Fruit fly (Drosophila melanogaster) whole organism, pupa: ENCODE measurements around the gene Gad1.

Source experiments
- CG10348 ChIP-seq: fragments of 200-800 bp; sonication (Bioruptor generic); IDR thresholded peaks from 2 replicates; pipeline ENCODE4 v1.3.6; 2022; ENCODE audit warnings: missing biosample characterization, missing genetic modification characterization
- CG12605 ChIP-seq: fragments of 200-800 bp; sonication (Bioruptor generic); IDR thresholded peaks from 2 replicates; pipeline ENCODE4 v1.3.6; 2022; ENCODE audit warnings: missing biosample characterization, missing genetic modification characterization
- CG13204 ChIP-seq: fragments of 200-800 bp; sonication (Bioruptor generic); optimal IDR thresholded peaks from 2 replicates; lab custom pipeline; 2018; ENCODE audit warnings: missing biosample characterization, mild to moderate bottlenecking, missing genetic modification characterization, moderate library complexity
- CG14655 ChIP-seq: fragments of 200-800 bp; sonication (Bioruptor generic); optimal IDR thresholded peaks from 3 replicates; lab custom pipeline; 2017; ENCODE audit warnings: mild to moderate bottlenecking, missing biosample characterization, missing genetic modification reagents, missing genetic modification characterization
- CG15710 ChIP-seq: fragments of 200-800 bp; sonication (Bioruptor generic); optimal IDR thresholded peaks from 2 replicates; lab custom pipeline; 2018; ENCODE audit warnings: missing biosample characterization, mild to moderate bottlenecking, missing genetic modification characterization, moderate library complexity
- CG17806 ChIP-seq: fragments of 200-800 bp; sonication (Bioruptor generic); optimal IDR thresholded peaks from 2 replicates; lab custom pipeline; 2018; ENCODE audit warnings: missing biosample characterization, mild to moderate bottlenecking, missing genetic modification characterization, moderate library complexity
- CG32121 ChIP-seq: fragments of 200-800 bp; sonication (Bioruptor generic); IDR thresholded peaks from 2 replicates; pipeline ENCODE4 v1.3.6; 2022; ENCODE audit warnings: missing biosample characterization, missing genetic modification characterization
- CG34367 ChIP-seq: fragments of 200-800 bp; sonication (Bioruptor generic); optimal IDR thresholded peaks from 2 replicates; lab custom pipeline; 2018; ENCODE audit warnings: missing biosample characterization, mild to moderate bottlenecking, missing genetic modification characterization
- CG4496 ChIP-seq: fragments of 200-800 bp; sonication (Bioruptor generic); IDR thresholded peaks from 3 replicates; pipeline ENCODE4 v1.3.6; 2022; ENCODE audit warnings: missing biosample characterization, missing genetic modification characterization
- CG8159 ChIP-seq: fragments of 200-800 bp; sonication (Bioruptor generic); optimal IDR thresholded peaks from 3 replicates; lab custom pipeline; 2018; ENCODE audit warnings: missing biosample characterization, mild to moderate bottlenecking, missing genetic modification characterization, moderate library complexity
- CG8301 ChIP-seq: fragments of 200-800 bp; sonication (Bioruptor generic); optimal IDR thresholded peaks from 2 replicates; lab custom pipeline; 2018; ENCODE audit warnings: missing biosample characterization, mild to moderate bottlenecking, missing genetic modification characterization
- CG9948 ChIP-seq: fragments of 200-800 bp; sonication (Bioruptor generic); optimal IDR thresholded peaks from 2 replicates; lab custom pipeline; 2018; ENCODE audit warnings: missing biosample characterization, mild to moderate bottlenecking, missing genetic modification characterization, moderate library complexity
- D1 ChIP-seq: fragments of 200-800 bp; sonication (Bioruptor generic); optimal IDR thresholded peaks from 2 replicates; lab custom pipeline; 2018; ENCODE audit warnings: missing biosample characterization, mild to moderate bottlenecking, missing genetic modification characterization, moderate library complexity
- EcR ChIP-seq: fragments of 200-800 bp; sonication (Bioruptor generic); optimal IDR thresholded peaks from 3 replicates; lab custom pipeline; 2019; ENCODE audit warnings: missing biosample characterization, missing genetic modification characterization, mild to moderate bottlenecking, moderate library complexity, missing genetic modification reagents
- Ets98B ChIP-seq: fragments of 200-800 bp; sonication (Bioruptor generic); IDR thresholded peaks from 2 replicates; pipeline ENCODE4 v1.3.6; 2022; ENCODE audit warnings: missing biosample characterization, missing genetic modification characterization
- Pif1A ChIP-seq: fragments of 200-800 bp; sonication (Bioruptor generic); optimal IDR thresholded peaks from 3 replicates; lab custom pipeline; 2016; ENCODE audit warnings: missing biosample characterization, missing genetic modification characterization
- Pif1B ChIP-seq: fragments of 200-800 bp; sonication (Bioruptor generic); optimal IDR thresholded peaks from 3 replicates; lab custom pipeline; 2016; ENCODE audit warnings: missing biosample characterization, missing genetic modification characterization
- Snoo ChIP-seq: fragments of 200-800 bp; sonication (Bioruptor generic); optimal IDR thresholded peaks from 3 replicates; lab custom pipeline; 2017; ENCODE audit warnings: missing biosample characterization, mild to moderate bottlenecking, missing genetic modification characterization, inconsistent platforms
- fd96Ca ChIP-seq: fragments of 200-800 bp; sonication (Bioruptor generic); IDR thresholded peaks from 3 replicates; pipeline ENCODE4 v1.3.6; 2022; ENCODE audit warnings: missing biosample characterization, missing genetic modification characterization
- gl ChIP-seq: fragments of 200-800 bp; sonication (Bioruptor generic); optimal IDR thresholded peaks from 2 replicates; lab custom pipeline; 2018; ENCODE audit warnings: missing biosample characterization, mild to moderate bottlenecking, missing genetic modification characterization
- rn ChIP-seq: fragments of 200-800 bp; sonication (Bioruptor generic); IDR thresholded peaks from 2 replicates; pipeline ENCODE4 v1.3.6; 2022; ENCODE audit warnings: missing biosample characterization, missing genetic modification characterization

The Gad1 gene

DNA sequence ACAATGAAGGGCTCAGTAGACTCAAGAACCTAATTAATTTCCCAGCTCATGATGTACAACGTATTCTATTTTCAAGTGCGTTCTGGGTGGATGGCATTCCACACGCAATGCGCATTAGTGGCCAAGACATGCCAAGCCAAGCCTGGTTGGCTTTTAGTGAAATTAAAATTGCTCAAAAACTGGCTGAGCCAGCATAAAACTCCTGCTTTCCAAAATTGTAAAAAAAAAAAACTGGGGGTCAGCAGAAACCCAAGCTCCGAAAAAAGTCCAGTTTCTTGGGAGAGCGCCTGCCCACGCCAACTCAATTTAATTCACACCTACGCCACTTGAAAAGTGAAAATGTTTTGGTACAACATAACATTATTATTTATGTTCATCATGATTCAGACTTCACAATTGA is 29.8 kb upstream of the Gad1 start:
- no peak for TF ChIP-seq CG32121

DNA sequence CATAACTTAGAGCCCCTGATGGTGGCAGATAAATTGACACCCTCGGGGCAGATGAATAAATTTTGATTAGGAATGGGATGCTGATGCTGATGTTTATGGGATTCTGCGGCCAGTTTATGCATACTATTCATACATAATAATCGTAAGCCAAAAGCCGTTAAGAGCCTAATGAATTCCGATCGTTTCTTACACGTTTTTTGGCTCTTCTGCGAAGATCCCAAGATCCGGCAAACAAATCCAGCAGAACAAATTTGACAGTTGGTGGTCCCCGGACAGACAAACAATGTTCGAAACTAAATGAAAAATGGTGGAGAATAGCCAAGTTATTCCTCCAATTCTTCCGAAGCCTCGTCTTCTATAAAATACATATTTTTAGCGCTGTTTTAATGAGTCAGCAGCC is 28.9 kb upstream of the Gad1 start:
- TF ChIP-seq EcR (no peak), CG14655 (GFP tag; lab: Kevin White, UChicago) (no peak), CG12605 (GFP tag; lab: Robert Waterston, UW) (no peak), gl (tag; lab: Kevin White, UChicago) (no peak), CG9948 (tag; lab: Kevin White, UChicago) (no peak), Pif1A (no peak), CG34367 (tag; lab: Kevin White, UChicago) (no peak)

DNA sequence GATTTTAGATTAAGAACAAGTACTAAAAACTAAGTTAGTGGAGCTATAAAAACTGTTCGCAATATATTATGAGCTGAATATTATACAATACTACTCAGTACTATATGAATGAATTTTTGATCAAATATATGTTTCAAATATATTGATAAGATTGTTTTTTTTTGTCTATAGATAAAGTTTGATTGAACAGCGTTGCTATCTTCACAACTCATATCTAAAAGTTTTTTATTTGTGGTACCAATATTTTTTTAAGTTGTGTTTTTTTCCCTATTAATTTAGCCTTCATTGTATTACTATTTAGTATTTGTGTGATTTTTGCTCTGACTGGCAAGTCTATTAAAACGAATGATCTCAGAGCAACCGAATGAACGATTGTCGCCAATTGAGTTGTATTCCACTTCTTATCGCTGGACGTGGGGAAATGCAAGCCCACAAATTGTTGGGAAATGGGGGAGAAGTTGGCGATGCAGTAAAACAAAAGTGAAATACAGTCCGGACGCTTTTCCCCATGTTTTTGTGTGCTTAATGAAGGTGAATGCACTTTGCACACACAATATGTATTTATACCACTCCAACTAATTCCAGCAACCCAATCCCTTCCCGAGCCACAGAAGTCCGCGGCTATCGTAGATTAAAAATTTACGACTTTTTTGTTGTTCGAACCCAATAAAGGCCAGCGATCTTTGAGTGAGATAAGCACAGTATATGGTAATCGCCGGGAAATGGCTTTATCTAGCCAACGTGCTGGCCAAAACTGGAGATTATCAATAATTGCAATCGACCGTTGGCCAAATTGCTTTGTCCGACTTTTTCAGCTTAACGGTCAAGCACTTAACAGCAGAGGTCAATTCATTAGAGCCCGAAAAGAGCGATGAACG is 28.2 kb upstream of the Gad1 start:
- no peak for TF ChIP-seq fd96Ca (GFP tag; lab: Robert Waterston, UW)
- peak; percentile 47 for TF ChIP-seq CG8159 (tag; lab: Kevin White, UChicago)
- peak; percentile 36; the same call in 1 of the 2 replicates for TF ChIP-seq CG12605 (GFP tag; lab: Robert Waterston, UW)
- TF ChIP-seq CG9948 (tag; lab: Kevin White, UChicago): peak; percentile 8
- peak; percentile 59; the same call in 1 of the 2 replicates for TF ChIP-seq CG32121
- peak; percentile 36 for TF ChIP-seq CG17806
- TF ChIP-seq Pif1B (GFP tag; lab: Kevin White, UChicago): no peak
- no peak for TF ChIP-seq rn
- no peak for TF ChIP-seq D1
- peak; percentile 40 for TF ChIP-seq CG8301
- TF ChIP-seq gl (tag; lab: Kevin White, UChicago): no peak
- peak; percentile 63 for TF ChIP-seq EcR
- no peak for TF ChIP-seq Pif1A
- TF ChIP-seq CG13204 (GFP tag; lab: Kevin White, UChicago): no peak
- TF ChIP-seq CG15710 (tag; lab: Kevin White, UChicago): no peak
- peak; percentile 43; the same call in 1 of the 3 replicates for TF ChIP-seq CG4496
- no peak for TF ChIP-seq CG34367 (tag; lab: Kevin White, UChicago)
- no peak for TF ChIP-seq CG14655 (GFP tag; lab: Kevin White, UChicago)
- TF ChIP-seq CG10348 (GFP tag; lab: Robert Waterston, UW): no peak
- TF ChIP-seq Snoo (tag; lab: Kevin White, UChicago): no peak
- TF ChIP-seq Ets98B (GFP tag; lab: Robert Waterston, UW): peak; percentile 46; the same call in 1 of the 2 replicates

DNA sequence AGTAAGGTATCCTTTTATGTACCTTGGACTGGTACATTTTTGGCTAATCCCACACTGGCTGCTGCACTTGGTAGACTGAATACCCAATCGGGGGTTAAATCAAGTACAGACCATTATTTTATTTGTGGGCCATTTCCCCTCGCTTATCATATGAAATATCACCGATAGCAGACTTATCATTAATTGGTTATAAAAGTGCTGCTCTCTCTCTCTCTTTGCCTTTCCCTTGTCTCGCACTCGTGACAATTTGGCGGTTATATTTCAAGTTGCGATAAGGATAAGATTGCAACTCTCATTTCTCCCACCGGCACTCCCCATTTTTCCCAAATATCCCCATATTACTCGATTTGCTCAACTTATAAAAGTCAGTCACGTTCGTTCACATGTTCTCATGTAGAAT is 27.2 kb upstream of the Gad1 start:
- no peak for TF ChIP-seq CG12605 (GFP tag; lab: Robert Waterston, UW)
- TF ChIP-seq CG13204 (GFP tag; lab: Kevin White, UChicago): no peak
- TF ChIP-seq fd96Ca (GFP tag; lab: Robert Waterston, UW): no peak
- no peak for TF ChIP-seq D1
- TF ChIP-seq Snoo (tag; lab: Kevin White, UChicago): no peak
- no peak for TF ChIP-seq CG9948 (tag; lab: Kevin White, UChicago)
- no peak for TF ChIP-seq Ets98B (GFP tag; lab: Robert Waterston, UW)
- TF ChIP-seq CG14655 (GFP tag; lab: Kevin White, UChicago): no peak
- TF ChIP-seq CG8159 (tag; lab: Kevin White, UChicago): no peak
- TF ChIP-seq CG17806: no peak
- no peak for TF ChIP-seq CG32121
- TF ChIP-seq Pif1B (GFP tag; lab: Kevin White, UChicago): no peak
- TF ChIP-seq CG4496: no peak
- no peak for TF ChIP-seq Pif1A
- no peak for TF ChIP-seq CG8301
- TF ChIP-seq rn: no peak
- no peak for TF ChIP-seq EcR
- TF ChIP-seq CG34367 (tag; lab: Kevin White, UChicago): no peak
- TF ChIP-seq CG10348 (GFP tag; lab: Robert Waterston, UW): no peak
- TF ChIP-seq gl (tag; lab: Kevin White, UChicago): no peak

DNA sequence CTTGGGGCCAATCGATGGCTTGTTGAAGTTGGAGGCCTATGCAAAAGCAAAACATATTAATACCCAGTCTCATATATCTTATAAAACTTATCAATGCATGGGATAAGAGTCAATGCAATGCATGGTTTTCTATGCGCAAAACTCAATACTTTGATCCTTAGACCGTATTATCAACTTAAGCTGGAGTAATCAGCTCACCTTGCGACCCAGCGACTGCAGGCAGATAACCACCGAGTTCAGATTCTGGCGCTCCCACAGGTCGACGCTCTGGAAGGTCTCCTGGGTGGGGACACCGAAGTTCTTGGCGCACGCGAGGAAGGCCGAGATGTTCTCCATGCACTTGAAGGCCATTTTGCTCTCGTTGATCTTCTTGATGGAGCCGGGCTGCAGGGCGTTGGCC is 26.6 kb upstream of the Gad1 start:
- TF ChIP-seq CG32121 (no peak), fd96Ca (GFP tag; lab: Robert Waterston, UW) (no peak), rn (no peak), CG15710 (tag; lab: Kevin White, UChicago) (no peak), Snoo (tag; lab: Kevin White, UChicago) (no peak), CG12605 (GFP tag; lab: Robert Waterston, UW) (no peak), CG14655 (GFP tag; lab: Kevin White, UChicago) (no peak), Pif1B (GFP tag; lab: Kevin White, UChicago) (no peak), CG34367 (tag; lab: Kevin White, UChicago) (no peak), EcR (no peak), CG4496 (no peak), Ets98B (GFP tag; lab: Robert Waterston, UW) (no peak)

DNA sequence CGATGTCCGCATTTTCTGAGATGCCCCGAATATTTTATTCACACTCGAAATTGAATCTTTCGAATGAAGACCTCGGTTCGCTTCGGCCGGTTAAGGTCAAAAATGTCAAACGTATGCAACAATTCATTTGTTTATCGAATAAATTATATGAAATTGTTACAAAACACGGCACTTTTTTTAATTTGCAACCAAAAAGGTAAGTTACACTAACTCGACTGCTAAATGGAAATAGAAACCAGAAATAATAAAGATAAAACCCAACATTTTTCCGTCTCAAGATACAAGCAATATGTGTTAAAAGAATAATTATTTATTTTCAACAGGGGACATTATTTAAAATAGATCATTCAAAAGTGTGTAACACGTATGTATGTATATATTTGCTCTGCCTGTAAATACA is 25.5 kb upstream of the Gad1 start:
- TF ChIP-seq Snoo (tag; lab: Kevin White, UChicago): no peak
- TF ChIP-seq EcR: no peak
- no peak for TF ChIP-seq Pif1A
- no peak for TF ChIP-seq CG13204 (GFP tag; lab: Kevin White, UChicago)
- no peak for TF ChIP-seq CG17806
- TF ChIP-seq gl (tag; lab: Kevin White, UChicago): no peak
- TF ChIP-seq CG4496: no peak
- no peak for TF ChIP-seq Pif1B (GFP tag; lab: Kevin White, UChicago)
- TF ChIP-seq CG12605 (GFP tag; lab: Robert Waterston, UW): no peak
- TF ChIP-seq CG9948 (tag; lab: Kevin White, UChicago): no peak
- no peak for TF ChIP-seq Ets98B (GFP tag; lab: Robert Waterston, UW)
- TF ChIP-seq CG8301: no peak
- TF ChIP-seq CG34367 (tag; lab: Kevin White, UChicago): no peak
- no peak for TF ChIP-seq CG10348 (GFP tag; lab: Robert Waterston, UW)
- no peak for TF ChIP-seq rn
- TF ChIP-seq fd96Ca (GFP tag; lab: Robert Waterston, UW): no peak
